2 fruit fly cellular contexts compared by ENCODE assay signal in the genomic region with DNA sequence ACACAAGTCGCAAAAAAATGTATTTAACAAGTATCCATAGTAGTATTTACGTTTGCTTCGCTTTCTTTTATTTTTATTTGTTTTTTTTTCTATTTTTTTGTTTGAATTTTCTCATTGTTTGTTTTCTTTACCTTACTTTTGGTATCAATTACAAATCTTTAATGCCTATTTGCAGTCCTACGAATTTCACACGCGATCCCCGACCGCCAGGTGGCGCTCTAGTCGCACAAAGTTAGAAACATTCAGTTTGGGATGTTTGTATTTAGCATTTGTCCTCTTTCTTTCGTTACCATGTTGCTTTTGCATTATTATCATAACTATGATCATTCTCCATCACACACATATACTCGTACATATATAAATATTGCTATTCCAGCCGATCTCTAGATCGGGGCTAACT.
TF ChIP-seq lines count a peak whose summit lies in the region.

No protein-coding gene starts in this region.

- peak; percentile 72 to 84 for TF ChIP-seq CTCF in S2 (optimal IDR thresholded peaks at IDR 0.05; lab: Kevin White, UChicago)
- TF ChIP-seq CTCF in whole organism, embryonic (GFP tag; optimal IDR thresholded peaks at IDR 0.05; lab: Kevin White, UChicago): peak; percentile 86

TF ChIP-seq in whole organism, embryonic, 481 proteins besides CTCF, POLR2A, EP300 and RAD21:
- TF ChIP-seq CG8290 (GFP tag; optimal IDR thresholded peaks at IDR 0.05; lab: Kevin White, UChicago) (peak; percentile 54), CG8290 (tag; optimal IDR thresholded peaks at IDR 0.05; lab: Kevin White, UChicago) (no peak), CrebB (tag; optimal IDR thresholded peaks at IDR 0.05; lab: Kevin White, UChicago) (no peak), Deaf1 (tag; optimal IDR thresholded peaks at IDR 0.05; lab: Kevin White, UChicago) (peak; percentile 48), CG4854 (GFP tag; optimal IDR thresholded peaks at IDR 0.05; lab: Kevin White, UChicago) (no peak), Dip2 (GFP tag; IDR thresholded peaks at IDR 0.05; lab: Robert Waterston, UW) (peak; percentile 30; the same call in 1 of the 2 replicates), CG17568 (GFP tag; optimal IDR thresholded peaks at IDR 0.05; lab: Kevin White, UChicago) (no peak), stwl (tag; optimal IDR thresholded peaks at IDR 0.05; lab: Kevin White, UChicago) (peak; percentile 3)
